Fruit fly (Drosophila melanogaster) whole organism, embryonic: ENCODE results near the gene RabX6.
A peak's percentile ranks its signal among the peaks of the same experiment; 100 is the strongest.

ENCODE experiments used
- Asciz ChIP-seq: fragments of 200-800 bp; sonication (Bioruptor generic); optimal IDR thresholded peaks from 2 replicates; lab custom pipeline; 2017; ENCODE audit warnings: missing biosample characterization, mild to moderate bottlenecking, missing genetic modification characterization, missing genetic modification reagents
- B-H2 ChIP-seq: fragments of 200-800 bp; sonication (Bioruptor generic); optimal IDR thresholded peaks from 2 replicates; lab custom pipeline; 2018; ENCODE audit warnings: missing biosample characterization, mild to moderate bottlenecking, missing genetic modification characterization
- BEAF-32 ChIP-seq: fragments of 200-800 bp; sonication (Bioruptor generic); optimal IDR thresholded peaks from 3 replicates; lab custom pipeline; 2017; ENCODE audit warnings: missing biosample characterization, missing genetic modification characterization, mild to moderate bottlenecking, moderate library complexity, missing genetic modification reagents
- CG10267 ChIP-seq: fragments of 200-800 bp; sonication (Bioruptor generic); optimal IDR thresholded peaks from 2 replicates; lab custom pipeline; 2018; ENCODE audit warnings: missing biosample characterization, mild to moderate bottlenecking, missing genetic modification characterization, moderate library complexity
- CG10543 ChIP-seq: fragments of 200-800 bp; sonication (Bioruptor generic); optimal IDR thresholded peaks from 3 replicates; lab custom pipeline; 2017; ENCODE audit warnings: missing biosample characterization, mild to moderate bottlenecking, missing genetic modification characterization, moderate library complexity
- CG11085 ChIP-seq: fragments of 200-800 bp; sonication (Bioruptor generic); IDR thresholded peaks from 2 replicates; pipeline ENCODE4 v1.3.6; 2022; ENCODE audit warnings: missing biosample characterization, missing genetic modification characterization
- CG12219 ChIP-seq: fragments of 200-800 bp; sonication (Bioruptor generic); optimal IDR thresholded peaks from 3 replicates; lab custom pipeline; 2018; ENCODE audit warnings: missing biosample characterization, mild to moderate bottlenecking, missing genetic modification characterization
- CG12769 ChIP-seq: fragments of 200-800 bp; sonication (Bioruptor generic); optimal IDR thresholded peaks from 2 replicates; lab custom pipeline; 2019; ENCODE audit warnings: missing biosample characterization, mild to moderate bottlenecking, missing genetic modification characterization, moderate library complexity
- CG14014 ChIP-seq: fragments of 200-800 bp; sonication (Bioruptor generic); IDR thresholded peaks from 2 replicates; pipeline ENCODE4 v1.3.6; 2022; ENCODE audit warnings: missing biosample characterization, missing genetic modification characterization
- CG18011 ChIP-seq: fragments of 200-800 bp; sonication (Bioruptor generic); optimal IDR thresholded peaks from 2 replicates; lab custom pipeline; 2017; ENCODE audit warnings: missing biosample characterization, missing genetic modification characterization, mild to moderate bottlenecking, moderate library complexity, missing genotype
- CG2116 ChIP-seq: fragments of 200-800 bp; sonication (Bioruptor generic); optimal IDR thresholded peaks from 3 replicates; lab custom pipeline; 2018; ENCODE audit warnings: missing biosample characterization, mild to moderate bottlenecking, missing genetic modification characterization
- CG2129 ChIP-seq: fragments of 200-800 bp; sonication (Bioruptor generic); IDR thresholded peaks from 2 replicates; pipeline ENCODE4 v1.3.6; 2022; ENCODE audit warnings: missing biosample characterization, missing genetic modification characterization; ENCODE audit not compliant: partially characterized antibody
- CG31388 ChIP-seq: fragments of 200-800 bp; sonication (Bioruptor generic); optimal IDR thresholded peaks from 2 replicates; lab custom pipeline; 2016; ENCODE audit warnings: missing biosample characterization, missing genetic modification characterization
- CG3407 ChIP-seq: fragments of 200-800 bp; sonication (Bioruptor generic); optimal IDR thresholded peaks from 2 replicates; lab custom pipeline; 2018; ENCODE audit warnings: missing biosample characterization, mild to moderate bottlenecking, missing genetic modification characterization
- CG34224 ChIP-seq: fragments of 200-800 bp; sonication (Bioruptor generic); IDR thresholded peaks from 3 replicates; pipeline ENCODE4 v1.3.6; 2022; ENCODE audit warnings: missing biosample characterization, missing genetic modification characterization; ENCODE audit not compliant: partially characterized antibody
- CG34422 ChIP-seq: fragments of 200-800 bp; sonication (Bioruptor generic); IDR thresholded peaks from 3 replicates; pipeline ENCODE4 v1.3.6; 2022; ENCODE audit warnings: missing biosample characterization, missing genetic modification characterization
- CG3726 ChIP-seq: fragments of 200-800 bp; sonication (Bioruptor generic); IDR thresholded peaks from 3 replicates; pipeline ENCODE4, ENCODE4 v1.3.6; 2022; ENCODE audit warnings: missing biosample characterization, missing genetic modification characterization
- CG42726 ChIP-seq: fragments of 200-800 bp; sonication (Bioruptor generic); IDR thresholded peaks from 2 replicates; pipeline ENCODE4 v1.3.6; 2022; ENCODE audit warnings: missing biosample characterization, missing genetic modification characterization; ENCODE audit not compliant: partially characterized antibody
- CG7745 ChIP-seq: fragments of 200-800 bp; sonication (Bioruptor generic); optimal IDR thresholded peaks from 2 replicates; lab custom pipeline; 2018; ENCODE audit warnings: missing biosample characterization, mild to moderate bottlenecking, missing genetic modification characterization, moderate library complexity
- CG8478 ChIP-seq: fragments of >200 bp; optimal IDR thresholded peaks from 2 replicates; lab custom pipeline; 2018
- CG8924 ChIP-seq: fragments of 200-800 bp; optimal IDR thresholded peaks from 3 replicates; lab custom pipeline; 2019; ENCODE audit warnings: missing biosample characterization, mild to moderate bottlenecking, missing genetic modification characterization, moderate library complexity
- CG9215 ChIP-seq: fragments of 200-800 bp; sonication (Bioruptor generic); IDR thresholded peaks from 2 replicates; pipeline ENCODE4 v1.3.6; 2022; ENCODE audit warnings: missing biosample characterization, missing genetic modification characterization
- HLH54F ChIP-seq: fragments of 200-800 bp; sonication (Bioruptor generic); optimal IDR thresholded peaks from 3 replicates; lab custom pipeline; 2016; ENCODE audit warnings: missing biosample characterization, missing genetic modification characterization
- Hand ChIP-seq: fragments of 200-800 bp; sonication (Bioruptor generic); optimal IDR thresholded peaks from 2 replicates; lab custom pipeline; 2017; ENCODE audit warnings: mild to moderate bottlenecking, missing biosample characterization, missing genetic modification reagents, missing genetic modification characterization
- Hr39 ChIP-seq: fragments of >200 bp; optimal IDR thresholded peaks from 2 replicates; lab custom pipeline; 2017
- Mes4 ChIP-seq: fragments of 200-800 bp; sonication (Bioruptor generic); optimal IDR thresholded peaks from 2 replicates; lab custom pipeline; 2016; ENCODE audit warnings: missing biosample characterization, missing genetic modification characterization
- NfI ChIP-seq: fragments of 200-800 bp; sonication (Bioruptor generic); optimal IDR thresholded peaks from 3 replicates; lab custom pipeline; 2018; ENCODE audit warnings: missing biosample characterization, mild to moderate bottlenecking, missing genetic modification characterization, moderate library complexity
- Six4 ChIP-seq: fragments of 200-800 bp; sonication (Bioruptor generic); optimal IDR thresholded peaks from 2 replicates; lab custom pipeline; 2016; ENCODE audit warnings: missing biosample characterization, missing genetic modification characterization
- Sry-β ChIP-seq: fragments of 200-800 bp; sonication (Bioruptor generic); optimal IDR thresholded peaks from 2 replicates; lab custom pipeline; 2018; ENCODE audit warnings: missing biosample characterization, mild to moderate bottlenecking, missing genetic modification characterization, moderate library complexity
- ase ChIP-seq: fragments of 200-800 bp; sonication (Bioruptor generic); IDR thresholded peaks from 3 replicates; pipeline ENCODE4 v1.3.6; 2022; ENCODE audit warnings: missing biosample characterization, missing genetic modification characterization
- ato ChIP-seq: fragments of 200-800 bp; sonication (Bioruptor generic); IDR thresholded peaks from 2 replicates; pipeline ENCODE4 v1.3.6; 2022; ENCODE audit warnings: missing biosample characterization, missing genetic modification characterization; ENCODE audit not compliant: partially characterized antibody
- bowl ChIP-seq: fragments of 200-800 bp; sonication (Bioruptor generic); IDR thresholded peaks from 2 replicates; pipeline ENCODE4 v1.3.6; 2022; ENCODE audit warnings: missing biosample characterization, missing genetic modification characterization
- cato ChIP-seq: fragments of 200-800 bp; sonication (Bioruptor generic); optimal IDR thresholded peaks from 2 replicates; lab custom pipeline; 2016; ENCODE audit warnings: missing biosample characterization, missing genetic modification characterization, borderline replicate concordance
- chinmo ChIP-seq: fragments of 200-800 bp; sonication (Bioruptor generic); IDR thresholded peaks from 4 replicates; pipeline ENCODE4 v1.3.6; 2022; ENCODE audit warnings: missing biosample characterization, missing genetic modification characterization; ENCODE audit not compliant: partially characterized antibody
- dati ChIP-seq: fragments of 200-800 bp; sonication (Bioruptor generic); IDR thresholded peaks from 2 replicates; pipeline ENCODE4 v1.3.6; 2022; ENCODE audit warnings: missing biosample characterization, missing genetic modification characterization
- dmrt11E ChIP-seq: fragments of 200-800 bp; sonication (Bioruptor generic); optimal IDR thresholded peaks from 3 replicates; lab custom pipeline; 2018; ENCODE audit warnings: missing biosample characterization, mild to moderate bottlenecking, missing genetic modification characterization, moderate library complexity
- dpn ChIP-seq, 2 experiments: fragments of 200-800 bp; sonication (Bioruptor generic); optimal IDR thresholded peaks; 3 replicates each; lab custom pipeline; 2016; ENCODE audit warnings: missing biosample characterization in 2 of 2, missing genetic modification characterization in 2 of 2
- dysf ChIP-seq: fragments of 200-800 bp; sonication (Bioruptor generic); IDR thresholded peaks from 3 replicates; pipeline ENCODE4 v1.3.6; 2022; ENCODE audit warnings: missing biosample characterization, missing genetic modification characterization
- gfzf ChIP-seq: fragments of 200-800 bp; sonication (Bioruptor generic); optimal IDR thresholded peaks from 2 replicates; lab custom pipeline; 2016; ENCODE audit warnings: missing biosample characterization, mild to moderate bottlenecking, missing genetic modification characterization, moderate library complexity
- hb ChIP-seq: fragments of 200-800 bp; sonication (Bioruptor generic); IDR thresholded peaks from 3 replicates; pipeline ENCODE4 v1.3.6; 2022; ENCODE audit warnings: missing biosample characterization, missing genetic modification characterization; ENCODE audit not compliant: partially characterized antibody
- klu ChIP-seq: fragments of 200-800 bp; sonication (Bioruptor generic); IDR thresholded peaks from 2 replicates; pipeline ENCODE4 v1.3.6; 2022; ENCODE audit warnings: missing biosample characterization, missing genetic modification characterization
- maf-S ChIP-seq: fragments of 200-800 bp; sonication (Bioruptor generic); optimal IDR thresholded peaks from 2 replicates; lab custom pipeline; 2016; ENCODE audit warnings: missing biosample characterization, missing genetic modification characterization
- nau ChIP-seq: fragments of 200-800 bp; sonication (Bioruptor generic); optimal IDR thresholded peaks from 3 replicates; lab custom pipeline; 2017; ENCODE audit warnings: missing biosample characterization, mild to moderate bottlenecking, missing genetic modification characterization, missing genetic modification reagents
- oc ChIP-seq: fragments of 200-800 bp; sonication (Bioruptor generic); optimal IDR thresholded peaks from 2 replicates; lab custom pipeline; 2018; ENCODE audit warnings: missing biosample characterization, mild to moderate bottlenecking, missing genetic modification characterization, moderate library complexity
- phol ChIP-seq: fragments of 200-800 bp; sonication (Bioruptor generic); optimal IDR thresholded peaks from 3 replicates; lab custom pipeline; 2018; ENCODE audit warnings: missing biosample characterization, mild to moderate bottlenecking, missing genetic modification characterization, moderate library complexity
- psq ChIP-seq: fragments of 200-800 bp; sonication (Bioruptor generic); optimal IDR thresholded peaks from 2 replicates; lab custom pipeline; 2017; ENCODE audit warnings: missing biosample characterization, missing genetic modification characterization
- so ChIP-seq: fragments of 200-800 bp; sonication (Bioruptor generic); IDR thresholded peaks from 3 replicates; pipeline ENCODE4 v1.3.6; 2022; ENCODE audit warnings: missing biosample characterization, missing genetic modification characterization
- wek ChIP-seq: fragments of 200-800 bp; sonication (Bioruptor generic); optimal IDR thresholded peaks from 3 replicates; lab custom pipeline; 2018; ENCODE audit warnings: missing biosample characterization, mild to moderate bottlenecking, missing genetic modification characterization, moderate library complexity

RabX6 gene

dm6 chr3L:711839-712553 is 21.7 kb downstream of the RabX6 start, which contains the start of gene CG13896 (continued):
- TF ChIP-seq dpn (GFP tag; optimal IDR thresholded peaks at IDR 0.05; lab: Kevin White, UChicago) (peak; percentile 92 to 93), phol (tag; lab: Kevin White, UChicago) (peak; percentile 76), Sry-β (peak; percentile 2), CG2116 (GFP tag; lab: Kevin White, UChicago) (peak; percentile 82), CG3407 (GFP tag; lab: Kevin White, UChicago) (peak; percentile 62), klu (peak; percentile 57; the same call in 1 of the 2 replicates), CG31388 (GFP tag; lab: Kevin White, UChicago) (peak; percentile 81), ato (GFP tag; lab: Robert Waterston, UW) (no peak), BEAF-32 (GFP tag; lab: Kevin White, UChicago) (peak; percentile 78), dysf (GFP tag; lab: Robert Waterston, UW) (peak; percentile 87), NfI (peak; percentile 85), CG7745 (tag; lab: Kevin White, UChicago) (peak; percentile 28), dmrt11E (tag; lab: Kevin White, UChicago) (peak; percentile 72), dati (GFP tag; lab: Robert Waterston, UW) (peak; percentile 68), Hand (GFP tag; lab: Kevin White, UChicago) (peak; percentile 34), CG2129 (GFP tag; lab: Robert Waterston, UW) (peak; percentile 60), maf-S (GFP tag; lab: Kevin White, UChicago) (peak; percentile 91), CG10543 (GFP tag; lab: Kevin White, UChicago) (peak; percentile 41), nau (peak; percentile 42), CG12219 (peak; percentile 66), CG8478 (lab: Kevin White, UChicago) (no peak), CG34224 (GFP tag; lab: Robert Waterston, UW) (peak; percentile 46; the same call in 1 of the 3 replicates), CG12769 (tag; lab: Kevin White, UChicago) (peak; percentile 88), CG11085 (GFP tag; lab: Robert Waterston, UW) (peak; percentile 84), CG3726 (GFP tag; lab: Robert Waterston, UW) (peak; percentile 54; the same call in 2 of the 3 replicates), HLH54F (GFP tag; lab: Kevin White, UChicago) (peak; percentile 90), gfzf (GFP tag; lab: Kevin White, UChicago) (peak; percentile 33), Asciz (peak; percentile 63), bowl (GFP tag; lab: Robert Waterston, UW) (no peak), CG18011 (GFP tag; lab: Kevin White, UChicago) (peak; percentile 44), cato (GFP tag; lab: Kevin White, UChicago) (peak; percentile 76), CG10267 (peak; percentile 83), psq (GFP tag; lab: Kevin White, UChicago) (peak; percentile 70), Hr39 (no peak), Mes4 (GFP tag; lab: Kevin White, UChicago) (peak; percentile 85), B-H2 (GFP tag; lab: Kevin White, UChicago) (peak; percentile 75), Six4 (peak; percentile 67), CG9215 (peak; percentile 75), CG14014 (GFP tag; lab: Robert Waterston, UW) (peak; percentile 76), CG34422 (GFP tag; lab: Robert Waterston, UW) (peak; percentile 82), so (GFP tag; lab: Robert Waterston, UW) (peak; percentile 69; the same call in 2 of the 3 replicates), chinmo (GFP tag; lab: Robert Waterston, UW) (no peak), CG42726 (peak; percentile 74), wek (GFP tag; lab: Kevin White, UChicago) (peak; percentile 64), CG8924 (tag; lab: Kevin White, UChicago) (peak; percentile 76), oc (tag; lab: Kevin White, UChicago) (no peak), hb (GFP tag; lab: Robert Waterston, UW) (no peak), ase (GFP tag; lab: Robert Waterston, UW) (peak; percentile 90)
